Worm (Caenorhabditis elegans) whole organism, L1 larva: ENCODE data around the gene ZK899.1.
"Not testable (repeated sequence)": the region's sequence is repeated elsewhere in the genome, so short reads cannot be mapped to it uniquely, and the experiment has no call there.

Source experiments
- Y116A8C.19 ChIP-seq: sonication (generic microtip); optimal IDR thresholded peaks from 2 replicates; lab custom pipeline; 2016; ENCODE audit warnings: missing compliant biosample characterization, missing genetic modification characterization, borderline replicate concordance
- elt-2 ChIP-seq: sonication (generic microtip); optimal IDR thresholded peaks from 2 replicates; lab custom pipeline; 2016; ENCODE audit warnings: missing genetic modification characterization, mild to moderate bottlenecking, inconsistent platforms, missing compliant biosample characterization, missing genetic modification reagents
- fos-1 ChIP-seq: fragments of 150-350 bp; optimal IDR thresholded peaks from 2 replicates; lab custom pipeline; 2014; ENCODE audit warnings: missing biosample characterization, missing genetic modification characterization
- hlh-17 ChIP-seq: fragments of 200-800 bp; sonication (Bioruptor generic); optimal IDR thresholded peaks from 2 replicates; lab custom pipeline; 2018; ENCODE audit warnings: missing genetic modification characterization, mild to moderate bottlenecking, missing compliant biosample characterization, moderate library complexity, borderline replicate concordance
- nhr-237 ChIP-seq: fragments of 150-350 bp; optimal IDR thresholded peaks from 2 replicates; lab custom pipeline; 2014; ENCODE audit warnings: missing biosample characterization, missing genetic modification characterization
- sup-37 ChIP-seq: fragments of 200-800 bp; sonication (Bioruptor generic); optimal IDR thresholded peaks from 2 replicates; lab custom pipeline; 2018; ENCODE audit warnings: mild to moderate bottlenecking, missing genetic modification characterization, missing compliant biosample characterization
- zag-1 ChIP-seq: fragments of 150-350 bp; optimal IDR thresholded peaks from 2 replicates; lab custom pipeline; 2014; ENCODE audit warnings: missing biosample characterization, missing genetic modification characterization

ce11 chrX:9463045-9463444, 16.6 kb downstream of the ZK899.1 start, which contains the start of gene ZK899.6:
- TF ChIP-seq fos-1 (tag; lab: Kevin White, UChicago); nhr-237 (tag; lab: Kevin White, UChicago); sup-37 (GFP tag; lab: Kevin White, UChicago); zag-1; hlh-17 (GFP tag; lab: Kevin White, UChicago); elt-2; Y116A8C.19 (tag; lab: Kevin White, UChicago): not testable (repeated sequence)
